Worm (Caenorhabditis elegans): ENCODE results near the gene sorb-1.

sorb-1 gene

DNA sequence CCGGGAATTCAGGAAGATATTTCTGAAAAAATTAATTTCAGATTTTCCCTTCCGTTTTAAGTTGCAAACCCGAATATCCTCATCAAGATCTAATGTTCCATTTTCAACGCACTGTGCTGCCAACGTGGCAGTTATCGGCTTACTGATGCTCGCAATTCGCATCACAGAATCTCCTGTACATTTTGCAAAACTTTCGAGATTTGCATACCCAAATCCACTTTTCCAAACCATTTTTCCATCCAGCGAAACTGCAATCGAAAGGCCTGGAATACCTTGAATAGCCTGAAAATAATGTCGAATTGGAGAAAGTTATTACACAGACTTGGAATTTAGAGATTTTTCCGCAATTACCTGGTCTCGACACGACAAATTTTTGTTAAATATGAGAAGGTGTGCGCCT, 34.6 kb downstream of the sorb-1 start:
- TF ChIP-seq nhr-129 (tag; optimal IDR thresholded peaks at IDR 0.05) (peak; percentile 44), ama-1 (optimal IDR thresholded peaks at IDR 0.05) (peak; percentile 17), zag-1 (tag; optimal IDR thresholded peaks at IDR 0.05) (no peak)

DNA sequence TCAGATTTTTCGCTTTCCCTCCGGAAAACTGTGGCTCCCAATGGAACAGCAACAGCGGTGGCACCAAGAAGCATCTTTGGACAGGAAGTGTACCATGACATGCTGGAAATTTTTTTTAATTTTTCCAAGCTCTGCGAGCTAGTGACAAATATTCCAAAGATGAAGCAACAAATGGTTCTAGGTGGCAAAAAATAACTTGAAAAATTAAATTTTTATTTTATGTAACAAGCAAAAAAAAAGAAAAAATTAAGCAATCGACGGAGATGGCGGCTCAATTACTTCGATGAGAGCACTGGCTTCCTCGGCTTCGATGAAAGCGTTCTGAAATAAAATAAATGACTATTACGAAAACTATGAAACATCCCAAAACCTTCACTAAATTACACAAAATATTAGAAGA, 35.4 kb downstream of the sorb-1 start, which contains the start of gene lact-9:
TSS of gene lact-9 (minus strand) at position 101 of the 400 bp plus-strand sequence.
- no peak for TF ChIP-seq snpc-4 (tag; optimal IDR thresholded peaks at IDR 0.05)
- TF ChIP-seq dmd-4 (tag; optimal IDR thresholded peaks at IDR 0.05) = no peak
- TF ChIP-seq ceh-16 (tag; optimal IDR thresholded peaks at IDR 0.05) = no peak
- TF ChIP-seq zag-1 (tag; optimal IDR thresholded peaks at IDR 0.05) = no peak
- no peak for TF ChIP-seq nhr-23 (tag; optimal IDR thresholded peaks at IDR 0.05)
- TF ChIP-seq nhr-12 (tag; optimal IDR thresholded peaks at IDR 0.05) = no peak
- no peak for TF ChIP-seq lin-13 (GFP tag; optimal IDR thresholded peaks at IDR 0.05)
- TF ChIP-seq unc-62 (GFP tag; optimal IDR thresholded peaks at IDR 0.05) = no peak
- no peak for TF ChIP-seq Y55F3AM.14 (GFP tag; optimal IDR thresholded peaks at IDR 0.05)
- TF ChIP-seq peb-1 (tag; optimal IDR thresholded peaks at IDR 0.05) = no peak
- TF ChIP-seq gmeb-1 (tag; optimal IDR thresholded peaks at IDR 0.05) = no peak
- no peak for TF ChIP-seq ztf-4 (tag; optimal IDR thresholded peaks at IDR 0.05)
- no peak for TF ChIP-seq ztf-1 (GFP tag; conservative IDR thresholded peaks at IDR 0.05)
- no peak for TF ChIP-seq nhr-237 (tag; optimal IDR thresholded peaks at IDR 0.05)

DNA sequence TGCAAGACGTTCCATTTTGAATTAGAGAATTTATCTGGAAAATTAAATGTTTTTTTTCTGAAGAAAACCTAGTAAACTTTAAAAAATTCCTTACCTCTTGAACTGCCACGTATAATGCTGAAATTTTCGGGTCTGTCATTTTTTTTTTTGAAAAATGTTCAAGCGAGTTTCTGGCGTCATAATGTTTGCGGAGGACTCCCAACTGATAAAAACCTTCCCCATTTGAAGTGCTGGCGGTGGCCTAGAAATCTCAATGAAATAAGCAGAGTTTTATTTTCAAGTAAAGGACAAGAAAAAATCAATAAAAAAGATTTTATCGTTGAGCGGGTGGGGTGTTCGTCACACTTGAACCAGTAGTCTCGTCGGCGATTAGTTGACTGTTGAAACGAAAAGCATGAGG, 36.6 kb downstream of the sorb-1 start, which contains the start of gene icap-1:
TSS of gene icap-1 (minus strand) at position 272 of the 400 bp plus-strand sequence.
- TF ChIP-seq unc-62 (GFP tag; optimal IDR thresholded peaks at IDR 0.05) = no peak
- TF ChIP-seq fos-1 (tag; optimal IDR thresholded peaks at IDR 0.05) = peak; percentile 58
- peak; percentile 10 for TF ChIP-seq unc-55 (GFP tag; optimal IDR thresholded peaks at IDR 0.05)
- peak; percentile 22 for TF ChIP-seq crh-2 (tag; optimal IDR thresholded peaks at IDR 0.05)
- no peak for TF ChIP-seq ceh-82 (tag; optimal IDR thresholded peaks at IDR 0.05)

DNA sequence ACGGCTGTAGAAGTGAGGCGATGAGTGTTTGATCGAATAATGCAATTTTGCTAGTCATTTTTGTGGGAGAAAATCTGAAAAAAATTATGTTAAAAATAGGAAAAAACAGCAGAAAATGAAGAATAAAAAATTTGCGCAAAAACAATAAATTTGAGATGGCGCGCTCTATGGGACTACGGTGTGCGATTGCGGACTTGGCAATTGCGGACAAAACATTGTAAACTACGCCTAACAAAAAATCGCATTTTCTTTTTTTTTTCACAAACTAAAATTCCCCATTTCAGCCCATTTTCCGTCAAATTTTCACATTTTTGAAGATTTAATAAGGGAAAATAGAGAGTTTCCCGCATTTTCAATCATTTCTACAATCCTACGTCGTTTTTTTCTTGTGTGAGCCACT, 38.5 kb downstream of the sorb-1 start, which contains the start of the genes sas-6 and Y45F10D.7:
TSS of gene sas-6 (minus strand) at position 80 of the 400 bp plus-strand sequence.
TSS of gene Y45F10D.7 (plus strand) at position 256 of the 400 bp plus-strand sequence.
- no peak for TF ChIP-seq ztf-4 (tag; optimal IDR thresholded peaks at IDR 0.05)
- TF ChIP-seq R02D3.7 (tag; optimal IDR thresholded peaks at IDR 0.05) = no peak
- peak; percentile 77 for TF ChIP-seq C34F6.9 (tag; optimal IDR thresholded peaks at IDR 0.05)
- TF ChIP-seq nhr-21 (tag; optimal IDR thresholded peaks at IDR 0.05) = no peak
- TF ChIP-seq lin-11 (tag; optimal IDR thresholded peaks at IDR 0.05) = no peak
- no peak for TF ChIP-seq unc-39 (tag; optimal IDR thresholded peaks at IDR 0.05)
- peak; percentile 86 for TF ChIP-seq gmeb-1 (tag; optimal IDR thresholded peaks at IDR 0.05)
- no peak for TF ChIP-seq ceh-82 (tag; optimal IDR thresholded peaks at IDR 0.05)
- TF ChIP-seq lsy-2 (tag; optimal IDR thresholded peaks at IDR 0.05) = peak; percentile 95 to 99
- TF ChIP-seq unc-55 (GFP tag; optimal IDR thresholded peaks at IDR 0.05) = peak; percentile 88
- TF ChIP-seq blmp-1 (tag; optimal IDR thresholded peaks at IDR 0.05; ENCODE audit: insufficient read depth) = no peak
- no peak for TF ChIP-seq elt-1 (tag; optimal IDR thresholded peaks at IDR 0.05)
- no peak for TF ChIP-seq nhr-23 (tag; optimal IDR thresholded peaks at IDR 0.05)
- no peak for TF ChIP-seq ZK546.5 (tag; optimal IDR thresholded peaks at IDR 0.05)
- no peak for TF ChIP-seq ztf-1 (GFP tag; conservative IDR thresholded peaks at IDR 0.05)
- no peak for TF ChIP-seq egl-27 (tag; optimal IDR thresholded peaks at IDR 0.05)
- peak; percentile 17 for TF ChIP-seq fos-1 (tag; optimal IDR thresholded peaks at IDR 0.05)
- TF ChIP-seq crh-2 (tag; optimal IDR thresholded peaks at IDR 0.05) = peak; percentile 73
- no peak for TF ChIP-seq mbf-1 (tag; optimal IDR thresholded peaks at IDR 0.05)
- no peak for TF ChIP-seq zag-1 (tag; optimal IDR thresholded peaks at IDR 0.05)
- TF ChIP-seq nhr-77 (tag; optimal IDR thresholded peaks at IDR 0.05) = no peak
- no peak for TF ChIP-seq skn-1 (tag; optimal IDR thresholded peaks at IDR 0.05)
- TF ChIP-seq aly-2 (tag; optimal IDR thresholded peaks at IDR 0.05) = no peak
- no peak for TF ChIP-seq alr-1 (tag; optimal IDR thresholded peaks at IDR 0.05)
- TF ChIP-seq peb-1 (tag; optimal IDR thresholded peaks at IDR 0.05) = no peak
- peak; percentile 45 for TF ChIP-seq mab-5 (tag; optimal IDR thresholded peaks at IDR 0.05)
- no peak for TF ChIP-seq nhr-10 (tag; optimal IDR thresholded peaks at IDR 0.05)
- TF ChIP-seq lin-13 (GFP tag; optimal IDR thresholded peaks at IDR 0.05) = peak; percentile 61
- no peak for TF ChIP-seq nhr-237 (tag; optimal IDR thresholded peaks at IDR 0.05)
- TF ChIP-seq dmd-4 (tag; optimal IDR thresholded peaks at IDR 0.05) = no peak
- peak; percentile 11 for TF ChIP-seq sma-3 (GFP tag; optimal IDR thresholded peaks at IDR 0.05)
- TF ChIP-seq Y55F3AM.14 (GFP tag; optimal IDR thresholded peaks at IDR 0.05) = no peak
- TF ChIP-seq snpc-4 (tag; optimal IDR thresholded peaks at IDR 0.05) = no peak
- TF ChIP-seq ztf-11 (tag; optimal IDR thresholded peaks at IDR 0.05) = no peak
- TF ChIP-seq F13H6.1 (tag; optimal IDR thresholded peaks at IDR 0.05) = no peak
- TF ChIP-seq nhr-25 (tag; optimal IDR thresholded peaks at IDR 0.05) = peak; percentile 33
- no peak for TF ChIP-seq elt-3 (tag; optimal IDR thresholded peaks at IDR 0.05)
- TF ChIP-seq sma-9 (GFP tag; optimal IDR thresholded peaks at IDR 0.05) = no peak
- no peak for TF ChIP-seq sma-9 (tag; optimal IDR thresholded peaks at IDR 0.05)
- TF ChIP-seq nhr-11 (tag; optimal IDR thresholded peaks at IDR 0.05) = no peak
- no peak for TF ChIP-seq unc-62 (GFP tag; optimal IDR thresholded peaks at IDR 0.05)
- TF ChIP-seq nhr-12 (tag; optimal IDR thresholded peaks at IDR 0.05) = no peak
- peak; percentile 86 for TF ChIP-seq nhr-129 (tag; optimal IDR thresholded peaks at IDR 0.05)
- no peak for TF ChIP-seq ceh-16 (tag; optimal IDR thresholded peaks at IDR 0.05)
- TF ChIP-seq mdl-1 (tag; optimal IDR thresholded peaks at IDR 0.05) = no peak

All from whole organism, L2 larva.